Fruit fly (Drosophila melanogaster): ENCODE results near the gene PGRP-LB.
A peak's percentile ranks its signal among the peaks of the same experiment; 100 is the strongest.

The PGRP-LB gene

dm6 chr3R:11457286-11457685 is 3.1 kb downstream of the PGRP-LB start:
- TF ChIP-seq chinmo (GFP tag; IDR thresholded peaks at IDR 0.05; ENCODE audit: partially characterized antibody) (peak; percentile 61; the same call in 2 of the 4 replicates), sd (tag; optimal IDR thresholded peaks at IDR 0.05) (peak; percentile 80), CG8290 (GFP tag; optimal IDR thresholded peaks at IDR 0.05) (no peak), CG8290 (tag; optimal IDR thresholded peaks at IDR 0.05) (no peak), sens (GFP tag) (peak; percentile 47), Ptx1 (GFP tag; IDR thresholded peaks at IDR 0.05) (peak; percentile 14; the same call in 1 of the 2 replicates), Dref (GFP tag; IDR thresholded peaks at IDR 0.05) (no peak), CG11504 (tag; optimal IDR thresholded peaks at IDR 0.05) (peak; percentile 63), gcm2 (GFP tag; optimal IDR thresholded peaks at IDR 0.05) (no peak), GATAe (GFP tag; conservative IDR thresholded peaks at IDR 0.05) (peak; percentile 52; the same call in 1 of the 2 replicates), CG31224 (GFP tag; IDR thresholded peaks at IDR 0.05) (peak; percentile 94), CG6254 (GFP tag; optimal IDR thresholded peaks at IDR 0.05) (peak; percentile 20)

- peak; percentile 9 for TF ChIP-seq nom (GFP tag; optimal IDR thresholded peaks at IDR 0.05)
- no peak for TF ChIP-seq Chrac-16 (GFP tag; optimal IDR thresholded peaks at IDR 0.05)
Observed at dm6 chr3R:11456539-11456938, 3.8 kb downstream of the PGRP-LB start.

- peak; percentile 13 for TF ChIP-seq CG17385 (GFP tag; optimal IDR thresholded peaks at IDR 0.05)
- TF ChIP-seq fd102C (GFP tag; optimal IDR thresholded peaks at IDR 0.05): no peak
- no peak for TF ChIP-seq abd-A (tag; optimal IDR thresholded peaks at IDR 0.05)
- TF ChIP-seq Gug (GFP tag; IDR thresholded peaks at IDR 0.05): peak; percentile 53; the same call in 2 of the 4 replicates
- TF ChIP-seq CG7357 (GFP tag; IDR thresholded peaks at IDR 0.05): no peak
- no peak for TF ChIP-seq CG1603 (tag; optimal IDR thresholded peaks at IDR 0.05)
- TF ChIP-seq Aef1 (GFP tag; IDR thresholded peaks at IDR 0.05): peak; percentile 48; the same call in 1 of the 3 replicates
- peak; percentile 15 for TF ChIP-seq shn (GFP tag; optimal IDR thresholded peaks at IDR 0.05)
- TF ChIP-seq esg (GFP tag; conservative IDR thresholded peaks at IDR 0.05): peak; percentile 52
- no peak for TF ChIP-seq en (GFP tag; optimal IDR thresholded peaks at IDR 0.05)
- no peak for TF ChIP-seq eve (GFP tag; optimal IDR thresholded peaks at IDR 0.05)
- peak; percentile 47; the same call in 1 of the 2 replicates for TF ChIP-seq E2f1 (GFP tag; IDR thresholded peaks at IDR 0.05)
- TF ChIP-seq danr (GFP tag; IDR thresholded peaks at IDR 0.05): peak; percentile 64; the same call in 1 of the 2 replicates
- TF ChIP-seq CG11723 (GFP tag; optimal IDR thresholded peaks at IDR 0.05): no peak
- TF ChIP-seq amos (GFP tag; IDR thresholded peaks at IDR 0.05; ENCODE audit: partially characterized antibody): no peak
- peak; percentile 72 for TF ChIP-seq Dip3 (GFP tag; optimal IDR thresholded peaks at IDR 0.05)
- peak; percentile 59; the same call in 1 of the 2 replicates for TF ChIP-seq sob (GFP tag; IDR thresholded peaks at IDR 0.05)
- peak; percentile 15 for TF ChIP-seq Jarid2 (GFP tag; optimal IDR thresholded peaks at IDR 0.05)
- no peak for TF ChIP-seq CG2199 (GFP tag; IDR thresholded peaks at IDR 0.05)
- no peak for TF ChIP-seq Dp (GFP tag; optimal IDR thresholded peaks at IDR 0.05)
- TF ChIP-seq Optix (GFP tag; IDR thresholded peaks at IDR 0.05): no peak
- peak; percentile 40 for TF ChIP-seq schlank (tag; optimal IDR thresholded peaks at IDR 0.05)
- TF ChIP-seq CG6854 (GFP tag; optimal IDR thresholded peaks at IDR 0.05): peak; percentile 13
- TF ChIP-seq MTF-1 (GFP tag; optimal IDR thresholded peaks at IDR 0.05; ENCODE audit: borderline replicate concordance): no peak
- TF ChIP-seq CG3838 (GFP tag; optimal IDR thresholded peaks at IDR 0.05): no peak
- TF ChIP-seq ham (GFP tag; IDR thresholded peaks at IDR 0.05): no peak
- peak; percentile 66 for TF ChIP-seq fd3F (GFP tag; optimal IDR thresholded peaks at IDR 0.05)
- no peak for TF ChIP-seq maf-S (GFP tag; optimal IDR thresholded peaks at IDR 0.05)
- TF ChIP-seq lab (GFP tag; optimal IDR thresholded peaks at IDR 0.05): peak; percentile 59
- TF ChIP-seq cas (GFP tag; IDR thresholded peaks at IDR 0.05): no peak
- no peak for TF ChIP-seq hb (GFP tag; IDR thresholded peaks at IDR 0.05; ENCODE audit: partially characterized antibody)
- TF ChIP-seq Scr (GFP tag; IDR thresholded peaks at IDR 0.05; ENCODE audit: partially characterized antibody): no peak
- TF ChIP-seq Camta (GFP tag; optimal IDR thresholded peaks at IDR 0.05): peak; percentile 33
Observed at dm6 chr3R:11454210-11454904, 6.0 kb downstream of the PGRP-LB start.
